Worm (Caenorhabditis elegans) whole organism, L1 larva: Measurements from ENCODE around the gene ZC302.3.

Experiments
- ama-1 ChIP-seq: fragments of 150-350 bp; optimal IDR thresholded peaks from 2 replicates; lab custom pipeline; 2014
- blmp-1 ChIP-seq: fragments of 150-350 bp; optimal IDR thresholded peaks from 2 replicates; lab custom pipeline; 2014; ENCODE audit warnings: missing biosample characterization, missing genetic modification characterization
- dpl-1 ChIP-seq, 3 experiments: fragments of 150-350 bp in 2 of 3; sonication (generic microtip) in 1 of 3; optimal IDR thresholded peaks; 2 replicates each; lab custom pipeline; 2014 to 2017; ENCODE audit warnings: missing biosample characterization in 3 of 3, missing genetic modification characterization in 3 of 3, missing genetic modification reagents in 3 of 3
- elt-2 ChIP-seq: sonication (generic microtip); optimal IDR thresholded peaks from 2 replicates; lab custom pipeline; 2016; ENCODE audit warnings: missing genetic modification characterization, mild to moderate bottlenecking, inconsistent platforms, missing compliant biosample characterization, missing genetic modification reagents
- fos-1 ChIP-seq: fragments of 150-350 bp; optimal IDR thresholded peaks from 2 replicates; lab custom pipeline; 2014; ENCODE audit warnings: missing biosample characterization, missing genetic modification characterization
- hpl-2 ChIP-seq: fragments of 150-350 bp; optimal IDR thresholded peaks from 2 replicates; lab custom pipeline; 2014; ENCODE audit warnings: missing biosample characterization, missing genetic modification reagents, missing genetic modification characterization
- jun-1 ChIP-seq: fragments of 150-350 bp; optimal IDR thresholded peaks from 2 replicates; lab custom pipeline; 2014; ENCODE audit warnings: missing biosample characterization, missing genetic modification reagents, missing genetic modification characterization
- lir-3 ChIP-seq: sonication (generic microtip); optimal IDR thresholded peaks from 2 replicates; lab custom pipeline; 2016; ENCODE audit warnings: mild to moderate bottlenecking, missing genetic modification characterization, moderate library complexity, missing compliant biosample characterization; ENCODE audit not compliant: poor library complexity
- nhr-76 ChIP-seq: sonication (generic microtip); optimal IDR thresholded peaks from 2 replicates; lab custom pipeline; 2017; ENCODE audit warnings: missing biosample characterization, missing genetic modification characterization
- nhr-77 ChIP-seq: fragments of 150-350 bp; optimal IDR thresholded peaks from 2 replicates; lab custom pipeline; 2014; ENCODE audit warnings: missing biosample characterization, missing genetic modification characterization
- pax-3 ChIP-seq: fragments of 200-800 bp; sonication (Bioruptor generic); optimal IDR thresholded peaks from 2 replicates; lab custom pipeline; 2018; ENCODE audit warnings: mild to moderate bottlenecking, missing genetic modification characterization, moderate library complexity, missing compliant biosample characterization
- unc-62 ChIP-seq: fragments of 150-350 bp; optimal IDR thresholded peaks from 2 replicates; lab custom pipeline; 2014; ENCODE audit warnings: missing biosample characterization, missing genetic modification reagents, missing genetic modification characterization

DNA sequence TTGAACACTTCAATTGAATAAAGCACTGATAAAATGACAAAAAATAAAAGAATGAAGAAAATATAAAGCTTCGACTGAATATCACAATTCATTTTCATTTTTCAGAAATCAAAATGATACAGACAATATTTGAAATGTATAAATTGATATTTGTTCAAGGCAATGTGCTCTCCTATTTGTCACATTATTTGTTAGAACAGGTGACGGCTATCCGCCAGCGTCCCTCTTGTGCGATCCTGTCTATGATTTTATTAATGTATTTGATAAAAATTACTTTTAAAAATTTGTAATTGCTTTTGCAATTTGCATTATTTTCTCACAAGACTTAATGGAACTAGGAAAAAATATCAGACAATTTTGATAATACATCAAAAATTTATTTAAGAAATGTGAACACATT is 12.8 kb upstream of the ZC302.3 start, which contains the start of gene F28H7.7:
- TF ChIP-seq jun-1 (tag; lab: Kevin White, UChicago) (no peak), unc-62 (GFP tag; lab: Kevin White, UChicago) (no peak), elt-2 (tag; lab: Kevin White, UChicago) (no peak), hpl-2 (no peak), fos-1 (tag; lab: Kevin White, UChicago) (no peak), ama-1 (lab: Kevin White, UChicago) (no peak), dpl-1 (GFP tag; optimal IDR thresholded peaks at IDR 0.05; lab: Kevin White, UChicago) (no peak), pax-3 (no peak), nhr-76 (tag; lab: Kevin White, UChicago) (no peak), nhr-77 (tag; lab: Kevin White, UChicago) (no peak), lir-3 (tag; lab: Kevin White, UChicago) (no peak), blmp-1 (tag; lab: Kevin White, UChicago) (no peak)
